Worm (Caenorhabditis elegans) whole organism, mixed stage, embryonic: ENCODE results near the gene ugt-4.

Source experiments
- M03D4.4 ChIP-seq: sonication (generic microtip); optimal IDR thresholded peaks from 2 replicates; lab custom pipeline; 2017; ENCODE audit warnings: mild to moderate bottlenecking, missing genetic modification characterization, missing compliant biosample characterization
- blmp-1 ChIP-seq: fragments of 150-350 bp; optimal IDR thresholded peaks from 2 replicates; lab custom pipeline; 2014; ENCODE audit warnings: missing biosample characterization, missing genetic modification characterization
- ceh-39 ChIP-seq: fragments of 150-350 bp; optimal IDR thresholded peaks from 2 replicates; lab custom pipeline; 2014; ENCODE audit warnings: missing biosample characterization, missing genetic modification characterization
- ceh-43 ChIP-seq: fragments of 200-800 bp; sonication (Bioruptor generic); optimal IDR thresholded peaks from 2 replicates; lab custom pipeline; 2018; ENCODE audit warnings: mild to moderate bottlenecking, missing genetic modification characterization, moderate library complexity, missing compliant biosample characterization
- ceh-83 ChIP-seq: fragments of 200-800 bp; sonication (Bioruptor generic); optimal IDR thresholded peaks from 2 replicates; lab custom pipeline; 2018; ENCODE audit warnings: mild to moderate bottlenecking, missing genetic modification characterization, missing compliant biosample characterization
- ces-1 ChIP-seq: fragments of 150-350 bp; optimal IDR thresholded peaks from 2 replicates; lab custom pipeline; 2014; ENCODE audit warnings: missing biosample characterization, missing genetic modification reagents, missing genetic modification characterization
- cnd-1 ChIP-seq: fragments of 200-800 bp; sonication (Bioruptor generic); optimal IDR thresholded peaks from 2 replicates; lab custom pipeline; 2018; ENCODE audit warnings: mild to moderate bottlenecking, missing genetic modification characterization, missing compliant biosample characterization
- elt-1 ChIP-seq: sonication (generic microtip); optimal IDR thresholded peaks from 2 replicates; lab custom pipeline; 2017; ENCODE audit warnings: missing genetic modification characterization, mild to moderate bottlenecking, missing compliant biosample characterization, antibody characterized with exemption, moderate library complexity, borderline replicate concordance; ENCODE audit not compliant: insufficient read depth
- elt-3 ChIP-seq: fragments of 150-350 bp; optimal IDR thresholded peaks from 2 replicates; lab custom pipeline; 2014; ENCODE audit warnings: missing biosample characterization, missing genetic modification characterization
- flh-1 ChIP-seq: fragments of 200-800 bp; sonication (Bioruptor generic); optimal IDR thresholded peaks from 2 replicates; lab custom pipeline; 2018; ENCODE audit warnings: mild to moderate bottlenecking, missing genetic modification characterization, moderate library complexity, missing compliant biosample characterization
- ham-2 ChIP-seq: fragments of 200-800 bp; sonication (Bioruptor generic); optimal IDR thresholded peaks from 2 replicates; lab custom pipeline; 2018; ENCODE audit warnings: mild to moderate bottlenecking, missing genetic modification characterization, missing compliant biosample characterization
- lin-13 ChIP-seq: fragments of 150-350 bp; optimal IDR thresholded peaks from 2 replicates; lab custom pipeline; 2014; ENCODE audit warnings: missing biosample characterization, missing genetic modification characterization
- lin-32 ChIP-seq: fragments of 200-800 bp; sonication (Bioruptor generic); optimal IDR thresholded peaks from 2 replicates; lab custom pipeline; 2018; ENCODE audit warnings: mild to moderate bottlenecking, missing genetic modification characterization, missing compliant biosample characterization
- lsy-2 ChIP-seq: fragments of 150-350 bp; optimal IDR thresholded peaks from 2 replicates; lab custom pipeline; 2014; ENCODE audit warnings: missing biosample characterization, missing genetic modification characterization
- mab-5 ChIP-seq: fragments of 150-350 bp; optimal IDR thresholded peaks from 2 replicates; lab custom pipeline; 2014; ENCODE audit warnings: missing biosample characterization, missing genetic modification characterization
- mep-1 ChIP-seq: fragments of 150-350 bp; optimal IDR thresholded peaks from 2 replicates; lab custom pipeline; 2017; ENCODE audit warnings: missing biosample characterization, missing genetic modification reagents, missing genetic modification characterization, inconsistent platforms
- mls-2 ChIP-seq: sonication (generic microtip); optimal IDR thresholded peaks from 2 replicates; lab custom pipeline; 2016; ENCODE audit warnings: mild to moderate bottlenecking, missing genetic modification characterization, moderate library complexity, missing compliant biosample characterization
- nhr-12 ChIP-seq: fragments of 150-350 bp; optimal IDR thresholded peaks from 2 replicates; lab custom pipeline; 2014; ENCODE audit warnings: missing biosample characterization, missing genetic modification characterization
- nhr-2 ChIP-seq: fragments of 150-350 bp; optimal IDR thresholded peaks from 2 replicates; lab custom pipeline; 2014; ENCODE audit warnings: missing biosample characterization, missing genetic modification characterization
- nhr-237 ChIP-seq: fragments of 150-350 bp; optimal IDR thresholded peaks from 2 replicates; lab custom pipeline; 2014; ENCODE audit warnings: missing biosample characterization, missing genetic modification characterization
- nhr-76 ChIP-seq: sonication (generic microtip); optimal IDR thresholded peaks from 2 replicates; lab custom pipeline; 2017; ENCODE audit warnings: missing biosample characterization, missing genetic modification characterization
- snpc-4 ChIP-seq: fragments of 150-350 bp; optimal IDR thresholded peaks from 2 replicates; lab custom pipeline; 2014; ENCODE audit warnings: missing biosample characterization, missing genetic modification characterization
- sptf-1 ChIP-seq: sonication (generic microtip); optimal IDR thresholded peaks from 2 replicates; lab custom pipeline; 2017; ENCODE audit warnings: mild to moderate bottlenecking, missing genetic modification characterization, moderate library complexity, missing compliant biosample characterization
- tbx-8 ChIP-seq: fragments of 200-800 bp; sonication (Bioruptor generic); optimal IDR thresholded peaks from 2 replicates; lab custom pipeline; 2018; ENCODE audit warnings: mild to moderate bottlenecking, missing genetic modification characterization, moderate library complexity, missing compliant biosample characterization
- unc-120 ChIP-seq: sonication (generic microtip); optimal IDR thresholded peaks from 2 replicates; lab custom pipeline; 2017; ENCODE audit warnings: missing genetic modification characterization, missing compliant biosample characterization; ENCODE audit not compliant: poor library complexity, severe bottlenecking
- unc-39 ChIP-seq: fragments of 150-350 bp; optimal IDR thresholded peaks from 2 replicates; lab custom pipeline; 2014; ENCODE audit warnings: missing biosample characterization, missing genetic modification characterization
- zip-8 ChIP-seq: fragments of 150-350 bp; optimal IDR thresholded peaks from 2 replicates; lab custom pipeline; 2014; ENCODE audit warnings: missing biosample characterization, missing genetic modification characterization
- ztf-11 ChIP-seq: fragments of 150-350 bp; optimal IDR thresholded peaks from 2 replicates; lab custom pipeline; 2014; ENCODE audit warnings: missing biosample characterization, missing genetic modification characterization

Gene ugt-4

ce11 chrV:12792752-12793151 lies 2.4 kb downstream of the ugt-4 start, which contains the start of gene ugt-5:
ugt-5 (minus strand) TSS chrV:12792965.
- no peak for TF ChIP-seq lin-13 (tag; lab: Kevin White, UChicago)
- no peak for TF ChIP-seq snpc-4 (tag; lab: Kevin White, UChicago)
- TF ChIP-seq ceh-39 (tag; lab: Kevin White, UChicago), result no peak
- no peak for TF ChIP-seq unc-39 (tag; lab: Kevin White, UChicago)
- no peak for TF ChIP-seq nhr-237 (tag; lab: Kevin White, UChicago)

- TF ChIP-seq nhr-76 (tag; lab: Kevin White, UChicago) (no peak), lin-13 (tag; lab: Kevin White, UChicago) (no peak), snpc-4 (tag; lab: Kevin White, UChicago) (no peak), ceh-39 (tag; lab: Kevin White, UChicago) (no peak), flh-1 (no peak)
Measured at ce11 chrV:12790188-12790587, 4.9 kb downstream of the ugt-4 start, which contains the start of gene srbc-43. srbc-43 (minus strand) TSS chrV:12790518.

ce11 chrV:12788451-12788850 lies 6.7 kb downstream of the ugt-4 start, which contains the start of gene srbc-44:
srbc-44 (minus strand) TSS chrV:12788551.
- TF ChIP-seq nhr-76 (tag; lab: Kevin White, UChicago), result no peak
- TF ChIP-seq lin-32 (GFP tag; lab: Kevin White, UChicago), result no peak
- no peak for TF ChIP-seq nhr-2 (tag; lab: Kevin White, UChicago)
- TF ChIP-seq ceh-39 (tag; lab: Kevin White, UChicago), result no peak
- TF ChIP-seq M03D4.4 (tag; lab: Kevin White, UChicago), result no peak
- no peak for TF ChIP-seq mab-5 (tag; lab: Kevin White, UChicago)
- no peak for TF ChIP-seq ham-2 (GFP tag; lab: Kevin White, UChicago)
- TF ChIP-seq elt-1 (tag; lab: Kevin White, UChicago), result no peak
- TF ChIP-seq ces-1 (GFP tag; lab: Kevin White, UChicago), result no peak
- TF ChIP-seq flh-1, result no peak
- TF ChIP-seq blmp-1 (tag; lab: Kevin White, UChicago), result no peak
- no peak for TF ChIP-seq ceh-83 (GFP tag; lab: Kevin White, UChicago)
- TF ChIP-seq ceh-43 (GFP tag; lab: Kevin White, UChicago), result no peak
- no peak for TF ChIP-seq elt-3 (tag; lab: Kevin White, UChicago)

ce11 chrV:12787026-12787425 lies 8.1 kb downstream of the ugt-4 start, which contains the start of gene fkb-4:
fkb-4 (minus strand) TSS chrV:12787126.
- TF ChIP-seq snpc-4 (tag; lab: Kevin White, UChicago) (no peak), ceh-39 (tag; lab: Kevin White, UChicago) (no peak), ceh-83 (GFP tag; lab: Kevin White, UChicago) (no peak), mls-2 (no peak), sptf-1 (tag; lab: Kevin White, UChicago) (no peak), nhr-2 (tag; lab: Kevin White, UChicago) (no peak), nhr-12 (tag; lab: Kevin White, UChicago) (no peak), mab-5 (tag; lab: Kevin White, UChicago) (no peak)

- TF ChIP-seq flh-1 (no peak), snpc-4 (tag; lab: Kevin White, UChicago) (no peak), nhr-237 (tag; lab: Kevin White, UChicago) (no peak), mls-2 (no peak), M03D4.4 (tag; lab: Kevin White, UChicago) (no peak), ceh-43 (GFP tag; lab: Kevin White, UChicago) (no peak), ces-1 (GFP tag; lab: Kevin White, UChicago) (no peak), unc-120 (tag; lab: Kevin White, UChicago) (no peak), elt-1 (tag; lab: Kevin White, UChicago) (no peak), lin-13 (tag; lab: Kevin White, UChicago) (no peak), ztf-11 (tag; lab: Kevin White, UChicago) (no peak), lsy-2 (tag; lab: Kevin White, UChicago) (no peak), zip-8 (no peak), unc-39 (tag; lab: Kevin White, UChicago) (no peak)
Measured at ce11 chrV:12786340-12786739, 8.8 kb downstream of the ugt-4 start.

- TF ChIP-seq mep-1, result no peak
- TF ChIP-seq zip-8, result no peak
- no peak for TF ChIP-seq tbx-8 (GFP tag; lab: Kevin White, UChicago)
- no peak for TF ChIP-seq cnd-1 (tag; lab: Kevin White, UChicago)
- no peak for TF ChIP-seq elt-1 (tag; lab: Kevin White, UChicago)
- TF ChIP-seq ceh-43 (GFP tag; lab: Kevin White, UChicago), result no peak
- no peak for TF ChIP-seq ces-1 (GFP tag; lab: Kevin White, UChicago)
- TF ChIP-seq ceh-39 (tag; lab: Kevin White, UChicago), result no peak
Measured at ce11 chrV:12784861-12785260, 10.3 kb downstream of the ugt-4 start, which contains the start of gene sre-20. sre-20 (minus strand) TSS chrV:12784961.
